Worm (Caenorhabditis elegans): ENCODE measurements around the gene F26F4.8.
A peak's percentile ranks its signal among the peaks of the same experiment; 100 is the strongest.

The F26F4.8 gene

DNA sequence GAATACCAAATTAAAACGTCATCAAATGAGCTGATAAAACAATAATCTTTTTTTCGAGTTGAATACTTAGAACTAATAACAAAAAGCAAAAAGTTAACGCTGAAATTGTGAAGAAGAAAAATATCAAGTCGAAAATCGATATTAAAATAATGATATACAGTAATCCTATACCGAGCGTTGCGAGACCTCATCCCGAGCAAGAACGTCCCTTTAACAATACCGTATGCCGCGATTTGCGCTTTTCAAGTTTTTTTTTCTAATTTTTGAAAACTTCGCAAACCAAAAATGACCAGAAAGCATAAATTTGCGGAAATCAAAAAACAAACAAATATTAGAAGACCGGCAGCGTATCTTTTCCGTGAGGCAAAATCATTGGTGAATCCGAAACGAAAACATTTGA lies 14.3 kb downstream of the F26F4.8 start, which contains the start of gene F26F4.5:
Gene F26F4.5, minus strand, starts transcription at position 256 of the 400 bp plus-strand sequence.
- TF ChIP-seq scrt-1 (GFP tag; IDR thresholded peaks at IDR 0.05): no peak
- no peak for TF ChIP-seq hmg-4 (GFP tag; optimal IDR thresholded peaks at IDR 0.05)
- no peak for TF ChIP-seq flt-1 (GFP tag; IDR thresholded peaks at IDR 0.05)
- TF ChIP-seq tbx-37 (GFP tag; conservative IDR thresholded peaks at IDR 0.05): no peak
- TF ChIP-seq hmbx-1 (tag; optimal IDR thresholded peaks at IDR 0.05): no peak
- no peak for TF ChIP-seq ceh-13 (GFP tag; optimal IDR thresholded peaks at IDR 0.05)
- no peak for TF ChIP-seq ceh-36 (tag; optimal IDR thresholded peaks at IDR 0.05)
- no peak for TF ChIP-seq tbx-11 (GFP tag; IDR thresholded peaks at IDR 0.05)
- TF ChIP-seq ama-1 (optimal IDR thresholded peaks at IDR 0.05): no peak
- TF ChIP-seq hnd-1 (tag; optimal IDR thresholded peaks at IDR 0.05): no peak
- TF ChIP-seq sea-1 (GFP tag; conservative IDR thresholded peaks at IDR 0.05): no peak
- TF ChIP-seq ets-7 (tag; optimal IDR thresholded peaks at IDR 0.05): no peak
- no peak for TF ChIP-seq F13C5.2 (tag; optimal IDR thresholded peaks at IDR 0.05)
- TF ChIP-seq tra-4 (tag; optimal IDR thresholded peaks at IDR 0.05): no peak
- TF ChIP-seq B0310.2 (tag; optimal IDR thresholded peaks at IDR 0.05): no peak
- no peak for TF ChIP-seq aly-1 (tag; optimal IDR thresholded peaks at IDR 0.05)
- TF ChIP-seq pes-1 (GFP tag; IDR thresholded peaks at IDR 0.05): no peak

DNA sequence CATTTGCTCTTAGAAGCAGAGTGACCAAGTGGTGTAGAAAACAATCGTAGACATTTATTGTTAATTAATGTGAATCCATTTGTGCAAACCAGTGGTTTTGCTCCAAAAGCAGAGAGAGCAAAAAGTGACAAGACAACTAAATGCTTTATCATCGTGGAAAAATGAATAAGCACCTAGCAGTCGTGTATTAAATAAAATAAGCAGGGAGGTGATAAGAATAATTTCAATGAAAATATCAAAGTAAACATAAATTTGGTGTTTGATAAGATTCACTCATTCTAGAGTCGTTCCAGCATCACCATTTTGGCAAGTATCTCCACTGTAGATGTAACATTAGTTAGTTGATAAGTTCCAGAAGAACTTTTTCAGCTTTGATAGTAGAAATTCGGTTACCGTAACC lies 18.0 kb downstream of the F26F4.8 start, which contains the start of gene clec-6:
Gene clec-6, minus strand, starts transcription at position 154 of the 400 bp plus-strand sequence.
- TF ChIP-seq ama-1 (optimal IDR thresholded peaks at IDR 0.05): no peak
- no peak for TF ChIP-seq hmg-4 (GFP tag; optimal IDR thresholded peaks at IDR 0.05)
- TF ChIP-seq aly-1 (tag; optimal IDR thresholded peaks at IDR 0.05): no peak
- no peak for TF ChIP-seq tbx-37 (GFP tag; conservative IDR thresholded peaks at IDR 0.05)
- TF ChIP-seq tbx-11 (GFP tag; IDR thresholded peaks at IDR 0.05): no peak
- TF ChIP-seq scrt-1 (GFP tag; IDR thresholded peaks at IDR 0.05): no peak

DNA sequence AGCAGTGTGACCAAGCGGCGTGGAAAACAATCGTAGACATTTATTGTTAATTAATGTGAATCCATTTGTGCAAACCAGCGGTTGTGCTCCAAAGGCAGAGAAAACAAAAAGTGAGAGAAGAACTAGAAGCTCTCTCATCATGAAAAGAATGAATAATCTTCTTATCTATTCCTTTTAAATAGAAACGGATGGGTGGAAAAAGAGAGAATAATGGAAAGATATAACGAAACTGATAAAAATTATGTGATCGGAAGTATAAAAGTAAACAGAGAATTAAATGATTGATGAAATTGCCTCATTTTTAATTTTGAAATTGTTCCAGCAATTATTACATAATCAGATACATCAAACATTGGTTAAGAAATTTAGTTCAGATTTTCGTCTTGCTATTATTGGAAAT lies 21.8 kb downstream of the F26F4.8 start, which contains the start of gene clec-5:
Gene clec-5, minus strand, starts transcription at position 178 of the 400 bp plus-strand sequence.
- TF ChIP-seq ets-7 (tag; optimal IDR thresholded peaks at IDR 0.05) (no peak), aly-1 (tag; optimal IDR thresholded peaks at IDR 0.05) (no peak), ceh-36 (tag; optimal IDR thresholded peaks at IDR 0.05) (no peak), tbx-37 (GFP tag; conservative IDR thresholded peaks at IDR 0.05) (no peak), hnd-1 (tag; optimal IDR thresholded peaks at IDR 0.05) (no peak)

DNA sequence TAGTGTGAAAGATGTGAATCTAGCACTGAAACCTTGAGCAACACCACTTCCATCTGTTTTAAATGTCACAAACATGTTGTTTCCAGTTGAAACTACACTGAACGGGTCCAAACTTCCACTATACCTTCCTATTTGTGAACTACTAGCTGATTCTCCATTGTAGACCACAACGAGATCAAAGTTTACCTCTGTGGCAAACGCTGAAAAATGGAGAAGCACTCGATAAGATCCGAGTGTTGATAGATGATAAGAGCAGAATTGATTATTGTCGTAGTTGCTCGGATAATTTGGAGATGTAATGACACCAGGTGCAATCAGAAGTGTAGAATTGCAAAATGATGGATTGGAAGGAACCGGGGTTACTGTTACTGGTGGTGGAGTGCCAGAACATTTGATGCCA lies 23.3 kb downstream of the F26F4.8 start:
- TF ChIP-seq ceh-13 (GFP tag; optimal IDR thresholded peaks at IDR 0.05) (no peak), hnd-1 (tag; optimal IDR thresholded peaks at IDR 0.05) (no peak), pes-1 (GFP tag; IDR thresholded peaks at IDR 0.05) (no peak), sea-1 (GFP tag; conservative IDR thresholded peaks at IDR 0.05) (no peak), flt-1 (GFP tag; IDR thresholded peaks at IDR 0.05) (no peak), hmg-4 (GFP tag; optimal IDR thresholded peaks at IDR 0.05) (no peak), aly-1 (tag; optimal IDR thresholded peaks at IDR 0.05) (no peak), hmbx-1 (tag; optimal IDR thresholded peaks at IDR 0.05) (no peak), tra-4 (tag; optimal IDR thresholded peaks at IDR 0.05) (no peak), scrt-1 (GFP tag; IDR thresholded peaks at IDR 0.05) (no peak), ets-7 (tag; optimal IDR thresholded peaks at IDR 0.05) (no peak), tbx-37 (GFP tag; conservative IDR thresholded peaks at IDR 0.05) (no peak), ama-1 (optimal IDR thresholded peaks at IDR 0.05) (no peak), F13C5.2 (tag; optimal IDR thresholded peaks at IDR 0.05) (no peak), ceh-36 (tag; optimal IDR thresholded peaks at IDR 0.05) (no peak), tbx-11 (GFP tag; IDR thresholded peaks at IDR 0.05) (no peak), B0310.2 (tag; optimal IDR thresholded peaks at IDR 0.05) (no peak)

DNA sequence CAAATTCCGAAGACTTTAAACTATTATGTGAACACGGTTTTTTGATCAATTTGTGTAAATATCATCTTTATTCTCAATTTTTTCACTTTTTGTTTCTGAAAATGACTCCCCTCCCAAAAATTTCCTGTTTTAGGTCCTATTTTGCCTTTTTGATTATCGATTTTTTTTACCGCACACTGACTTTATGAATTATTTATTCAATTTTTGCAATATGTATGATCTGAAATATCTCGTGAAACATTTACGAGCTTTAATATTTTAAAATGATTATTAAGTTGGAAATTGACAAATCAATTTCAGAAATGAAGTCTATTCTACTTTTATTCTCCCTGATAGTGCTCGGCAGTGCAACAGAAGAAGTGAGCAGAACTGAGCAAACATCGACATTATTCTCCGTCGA lies 25.8 kb downstream of the F26F4.8 start, which contains the start of gene C35D10.1:
Gene C35D10.1, plus strand, starts transcription at position 301 of the 400 bp plus-strand sequence.
- TF ChIP-seq B0310.2 (tag; optimal IDR thresholded peaks at IDR 0.05) (no peak), ceh-13 (GFP tag; optimal IDR thresholded peaks at IDR 0.05) (no peak), pes-1 (GFP tag; IDR thresholded peaks at IDR 0.05) (no peak), ceh-36 (tag; optimal IDR thresholded peaks at IDR 0.05) (no peak), aly-1 (tag; optimal IDR thresholded peaks at IDR 0.05) (no peak), scrt-1 (GFP tag; IDR thresholded peaks at IDR 0.05) (no peak), hmg-4 (GFP tag; optimal IDR thresholded peaks at IDR 0.05) (no peak), flt-1 (GFP tag; IDR thresholded peaks at IDR 0.05) (no peak), sea-1 (GFP tag; conservative IDR thresholded peaks at IDR 0.05) (no peak), hnd-1 (tag; optimal IDR thresholded peaks at IDR 0.05) (no peak), tra-4 (tag; optimal IDR thresholded peaks at IDR 0.05) (no peak)

DNA sequence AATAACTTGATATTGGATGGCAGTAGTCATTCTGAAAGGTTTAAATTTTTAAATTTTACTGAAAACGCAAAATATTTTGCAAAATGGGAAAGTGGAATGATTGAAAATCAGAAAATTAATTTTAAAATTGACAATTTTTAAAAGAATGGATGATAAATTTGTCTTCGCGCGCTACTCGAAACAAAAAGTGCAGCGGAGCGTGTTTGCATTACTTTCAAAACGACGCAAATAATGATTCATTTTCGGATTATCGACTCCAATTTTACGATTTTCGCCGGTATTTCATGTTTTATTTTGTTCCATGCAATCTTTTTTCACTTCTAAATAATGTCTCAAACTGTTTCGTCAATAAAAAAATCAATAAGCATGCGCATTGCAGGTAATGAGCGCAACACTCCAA lies 27.0 kb downstream of the F26F4.8 start, which contains the start of the genes tost-1 and arx-6:
Gene tost-1, minus strand, starts transcription at position 31 of the 400 bp plus-strand sequence.
Gene arx-6, plus strand, starts transcription at position 378 of the 400 bp plus-strand sequence.
- TF ChIP-seq ceh-13 (GFP tag; optimal IDR thresholded peaks at IDR 0.05): no peak
- TF ChIP-seq tra-4 (tag; optimal IDR thresholded peaks at IDR 0.05): no peak
- peak; percentile 35 for TF ChIP-seq hmg-4 (GFP tag; optimal IDR thresholded peaks at IDR 0.05)
- TF ChIP-seq sea-1 (GFP tag; conservative IDR thresholded peaks at IDR 0.05): no peak
- no peak for TF ChIP-seq aly-1 (tag; optimal IDR thresholded peaks at IDR 0.05)

DNA sequence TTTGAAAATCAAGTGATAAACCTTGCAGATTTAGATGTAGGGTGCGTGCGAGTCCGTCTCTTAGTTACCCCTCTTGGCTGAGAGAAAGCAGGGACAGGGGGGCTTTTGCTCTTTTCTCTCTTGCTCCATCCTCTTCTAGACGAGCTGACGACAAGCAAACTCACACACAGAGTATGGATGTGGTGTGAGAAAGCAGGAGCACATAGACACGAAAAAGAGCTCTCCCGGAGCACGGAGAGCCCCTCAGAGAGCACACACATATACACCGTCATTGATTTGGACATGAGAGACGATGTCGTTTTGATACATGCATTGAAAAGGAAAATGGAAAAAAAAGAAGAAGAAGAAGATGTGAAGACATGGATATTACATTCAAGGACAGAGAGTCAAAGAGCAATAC lies 29.6 kb downstream of the F26F4.8 start:
- TF ChIP-seq ceh-36 (tag; optimal IDR thresholded peaks at IDR 0.05) (no peak), tra-4 (tag; optimal IDR thresholded peaks at IDR 0.05) (no peak), flt-1 (GFP tag; IDR thresholded peaks at IDR 0.05) (no peak), tbx-11 (GFP tag; IDR thresholded peaks at IDR 0.05) (no peak), ets-7 (tag; optimal IDR thresholded peaks at IDR 0.05) (no peak)

DNA sequence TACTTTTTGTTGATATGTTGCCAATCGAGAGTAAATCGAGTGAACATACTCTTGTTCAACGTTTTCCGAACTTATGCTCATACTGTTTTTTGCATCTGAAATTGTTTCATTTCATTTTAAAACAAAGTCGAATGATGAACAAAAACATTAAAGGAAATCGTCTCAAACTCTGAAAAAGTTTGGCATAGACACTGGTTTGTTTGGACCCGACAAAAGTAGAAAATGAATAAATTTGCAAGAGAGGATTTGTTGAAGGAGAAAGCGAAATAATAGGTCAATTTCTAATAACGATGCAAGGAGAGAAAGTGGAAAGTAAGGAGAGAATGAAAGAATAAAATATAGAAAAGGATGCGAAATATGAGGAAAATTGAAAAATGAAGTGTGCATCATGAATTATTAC lies 30.6 kb downstream of the F26F4.8 start, which contains the start of gene C35D10.12:
Gene C35D10.12, minus strand, starts transcription at position 101 of the 400 bp plus-strand sequence.
- TF ChIP-seq hmg-4 (GFP tag; optimal IDR thresholded peaks at IDR 0.05) (no peak), ceh-13 (GFP tag; optimal IDR thresholded peaks at IDR 0.05) (no peak), ama-1 (optimal IDR thresholded peaks at IDR 0.05) (no peak), F13C5.2 (tag; optimal IDR thresholded peaks at IDR 0.05) (no peak), B0310.2 (tag; optimal IDR thresholded peaks at IDR 0.05) (no peak), ceh-36 (tag; optimal IDR thresholded peaks at IDR 0.05) (no peak), pes-1 (GFP tag; IDR thresholded peaks at IDR 0.05) (no peak), flt-1 (GFP tag; IDR thresholded peaks at IDR 0.05) (no peak), tbx-37 (GFP tag; conservative IDR thresholded peaks at IDR 0.05) (no peak), sea-1 (GFP tag; conservative IDR thresholded peaks at IDR 0.05) (no peak), tra-4 (tag; optimal IDR thresholded peaks at IDR 0.05) (no peak), scrt-1 (GFP tag; IDR thresholded peaks at IDR 0.05) (no peak), aly-1 (tag; optimal IDR thresholded peaks at IDR 0.05) (no peak), hnd-1 (tag; optimal IDR thresholded peaks at IDR 0.05) (no peak), tbx-11 (GFP tag; IDR thresholded peaks at IDR 0.05) (no peak), hmbx-1 (tag; optimal IDR thresholded peaks at IDR 0.05) (no peak)
